3 fruit fly cellular contexts compared by ENCODE assay signal in the genomic region with DNA sequence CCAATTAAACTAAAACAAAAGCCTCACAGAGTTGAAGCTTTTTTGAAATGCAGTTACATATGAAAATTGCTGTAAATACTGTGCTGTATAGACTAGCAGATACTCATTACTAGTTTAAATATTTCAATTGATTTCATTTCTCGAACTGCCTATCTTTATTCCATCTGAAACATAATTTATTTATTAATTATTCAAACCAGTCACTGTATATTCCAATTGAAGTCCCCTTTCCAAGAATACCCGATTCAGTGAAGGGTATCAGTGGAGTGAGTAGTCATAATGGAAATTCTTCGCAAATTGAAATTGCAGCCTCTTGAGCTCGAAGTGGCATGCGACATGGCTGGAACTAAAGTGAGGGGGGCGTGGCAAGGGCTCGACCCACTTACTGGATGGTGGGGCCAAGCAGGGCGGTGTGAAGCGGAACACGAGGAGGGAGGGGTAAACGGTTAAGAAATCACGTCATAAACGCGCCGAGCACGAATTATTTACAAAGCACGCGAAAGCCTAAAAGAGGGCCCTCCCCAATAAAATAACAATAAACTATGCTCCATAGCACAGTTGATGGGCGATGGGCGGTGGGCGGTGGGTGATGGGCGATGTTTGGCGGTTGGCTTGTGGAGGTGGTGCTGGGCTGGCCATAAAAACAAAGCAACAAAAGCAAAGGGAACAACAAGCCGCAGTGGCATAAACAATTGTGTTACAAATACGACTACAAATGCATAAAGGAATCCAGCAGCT.
A peak's percentile ranks its signal among the peaks of the same experiment; 100 is the strongest.
TF ChIP-seq lines count a peak whose summit lies in the region.

No protein-coding gene starts in this region.

TF ChIP-seq in whole organism, embryonic, 481 proteins besides CTCF, POLR2A, EP300 and RAD21 (continued from another document and continues in another):
- no peak for TF ChIP-seq wek (GFP tag; optimal IDR thresholded peaks at IDR 0.05; lab: Kevin White, UChicago)
- TF ChIP-seq HLH54F (GFP tag; optimal IDR thresholded peaks at IDR 0.05; lab: Kevin White, UChicago), result no peak
- 0 out of 3 replicates have a peak, but pooled peaks have one; percentile 48 for TF ChIP-seq ci (GFP tag; IDR thresholded peaks at IDR 0.05; lab: Robert Waterston, UW)
- TF ChIP-seq CG7839 (tag; optimal IDR thresholded peaks at IDR 0.05; lab: Kevin White, UChicago), result peak; percentile 58
- TF ChIP-seq Ets97D (GFP tag; optimal IDR thresholded peaks at IDR 0.05; lab: Kevin White, UChicago), result no peak
- peak; percentile 88 for TF ChIP-seq sens (GFP tag; lab: Kevin White, UChicago)
- no peak for TF ChIP-seq CG15073 (GFP tag; optimal IDR thresholded peaks at IDR 0.05; lab: Kevin White, UChicago)
- no peak for TF ChIP-seq her (GFP tag; optimal IDR thresholded peaks at IDR 0.05; lab: Kevin White, UChicago)
- TF ChIP-seq gro (GFP tag; optimal IDR thresholded peaks at IDR 0.05; lab: Kevin White, UChicago), result peak; percentile 7
- TF ChIP-seq CG34376 (GFP tag; optimal IDR thresholded peaks at IDR 0.05; lab: Kevin White, UChicago), result no peak
- TF ChIP-seq Nf-YA (GFP tag; IDR thresholded peaks at IDR 0.05; lab: Robert Waterston, UW), result 0 out of 2 replicates have a peak, but pooled peaks have one; percentile 29
- peak; percentile 43 for TF ChIP-seq unpg (GFP tag; optimal IDR thresholded peaks at IDR 0.05; lab: Kevin White, UChicago)
- TF ChIP-seq CG2712 (tag; optimal IDR thresholded peaks at IDR 0.05; lab: Kevin White, UChicago), result peak; percentile 51
- peak; percentile 31 for TF ChIP-seq Hmr (GFP tag; optimal IDR thresholded peaks at IDR 0.05; lab: Kevin White, UChicago)
- peak in 1 of 2 experiments; percentile 47 for TF ChIP-seq dpn (GFP tag; optimal IDR thresholded peaks at IDR 0.05; lab: Kevin White, UChicago)
- no peak for TF ChIP-seq CG13296 (GFP tag; optimal IDR thresholded peaks at IDR 0.05; lab: Kevin White, UChicago)
- TF ChIP-seq CG10267 (tag; optimal IDR thresholded peaks at IDR 0.05; lab: Kevin White, UChicago), result peak; percentile 12
- TF ChIP-seq Gsc (GFP tag; IDR thresholded peaks at IDR 0.05; lab: Robert Waterston, UW), result no peak
- TF ChIP-seq Sox102F (GFP tag; optimal IDR thresholded peaks at IDR 0.05; lab: Kevin White, UChicago), result peak; percentile 70
- TF ChIP-seq Dref (GFP tag; IDR thresholded peaks at IDR 0.05; lab: Robert Waterston, UW), result 0 out of 2 replicates have a peak, but pooled peaks have one; percentile 11
- peak; percentile 56; the same call in 1 of the 2 replicates for TF ChIP-seq CG10366 (GFP tag; IDR thresholded peaks at IDR 0.05; lab: Robert Waterston, UW)
- no peak for TF ChIP-seq CG3163 (GFP tag; optimal IDR thresholded peaks at IDR 0.05; lab: Kevin White, UChicago)
- TF ChIP-seq CG17361 (GFP tag; IDR thresholded peaks at IDR 0.05; lab: Robert Waterston, UW), result peak; percentile 57; the same call in 2 of the 3 replicates
- TF ChIP-seq fd102C (GFP tag; optimal IDR thresholded peaks at IDR 0.05; lab: Kevin White, UChicago), result no peak
- TF ChIP-seq Doc3 (GFP tag; IDR thresholded peaks at IDR 0.05; lab: Robert Waterston, UW; ENCODE audit: partially characterized antibody), result no peak
- TF ChIP-seq Camta (GFP tag; optimal IDR thresholded peaks at IDR 0.05; lab: Kevin White, UChicago), result peak; percentile 1
- TF ChIP-seq CG6813 (GFP tag; optimal IDR thresholded peaks at IDR 0.05; lab: Kevin White, UChicago), result no peak
- no peak for TF ChIP-seq wor (GFP tag; IDR thresholded peaks at IDR 0.05; lab: Robert Waterston, UW)
- TF ChIP-seq CG2129 (GFP tag; IDR thresholded peaks at IDR 0.05; lab: Robert Waterston, UW; ENCODE audit: partially characterized antibody), result no peak
- no peak for TF ChIP-seq CG6254 (GFP tag; optimal IDR thresholded peaks at IDR 0.05; lab: Kevin White, UChicago)
- TF ChIP-seq fd96Cb (tag; optimal IDR thresholded peaks at IDR 0.05; lab: Kevin White, UChicago), result peak; percentile 56
- no peak for TF ChIP-seq sima (GFP tag; optimal IDR thresholded peaks at IDR 0.05; lab: Kevin White, UChicago)
- TF ChIP-seq CG31441 (GFP tag; IDR thresholded peaks at IDR 0.05; lab: Robert Waterston, UW), result peak; percentile 50; the same call in 1 of the 2 replicates
- TF ChIP-seq Rx (GFP tag; IDR thresholded peaks at IDR 0.05; lab: Robert Waterston, UW), result no peak
- TF ChIP-seq Dip2 (GFP tag; IDR thresholded peaks at IDR 0.05; lab: Robert Waterston, UW), result no peak
- peak; percentile 5 for TF ChIP-seq Chrac-16 (GFP tag; optimal IDR thresholded peaks at IDR 0.05; lab: Kevin White, UChicago)
- TF ChIP-seq CG9797 (GFP tag; optimal IDR thresholded peaks at IDR 0.05; lab: Kevin White, UChicago), result no peak
- peak; percentile 67 for TF ChIP-seq CG17359 (tag; optimal IDR thresholded peaks at IDR 0.05; lab: Kevin White, UChicago)
- TF ChIP-seq Vsx1 (GFP tag; optimal IDR thresholded peaks at IDR 0.05; lab: Kevin White, UChicago), result no peak
- TF ChIP-seq Dfd (GFP tag; optimal IDR thresholded peaks at IDR 0.05; lab: Kevin White, UChicago), result no peak

TF ChIP-seq in whole organism, prepupa, 60 proteins besides CTCF, POLR2A, EP300 and RAD21 (continued from another document):
- TF ChIP-seq CG10631 (GFP tag; optimal IDR thresholded peaks at IDR 0.05; lab: Kevin White, UChicago) (peak; percentile 48), spab (GFP tag; optimal IDR thresholded peaks at IDR 0.05; lab: Kevin White, UChicago) (no peak), esn (GFP tag; optimal IDR thresholded peaks at IDR 0.05; lab: Kevin White, UChicago) (peak; percentile 52), fd59A (GFP tag; optimal IDR thresholded peaks at IDR 0.05; lab: Kevin White, UChicago) (peak; percentile 2), vri (GFP tag; optimal IDR thresholded peaks at IDR 0.05; lab: Kevin White, UChicago) (no peak), Met (GFP tag; optimal IDR thresholded peaks at IDR 0.05; lab: Kevin White, UChicago) (peak; percentile 27), Eip78C (GFP tag; lab: Kevin White, UChicago) (peak; percentile 81), pdm3 (GFP tag; optimal IDR thresholded peaks at IDR 0.05; lab: Kevin White, UChicago) (peak; percentile 66), CG9139 (GFP tag; optimal IDR thresholded peaks at IDR 0.05; lab: Kevin White, UChicago) (no peak), cyc (GFP tag; optimal IDR thresholded peaks at IDR 0.05; lab: Kevin White, UChicago) (peak; percentile 34), CG16779 (tag; optimal IDR thresholded peaks at IDR 0.05; lab: Kevin White, UChicago) (no peak), dsx (GFP tag; optimal IDR thresholded peaks at IDR 0.05; lab: Kevin White, UChicago; ENCODE audit: poor library complexity, severe bottlenecking) (peak; percentile 22), CG8119 (GFP tag; IDR thresholded peaks at IDR 0.05; lab: Robert Waterston, UW) (peak; percentile 58), Sox14 (GFP tag; optimal IDR thresholded peaks at IDR 0.05; lab: Kevin White, UChicago) (peak; percentile 42), CG11762 (GFP tag; optimal IDR thresholded peaks at IDR 0.05; lab: Kevin White, UChicago; ENCODE audit: insufficient read depth) (no peak), topi (GFP tag; optimal IDR thresholded peaks at IDR 0.05; lab: Kevin White, UChicago) (peak; percentile 39), Ets21C (GFP tag; optimal IDR thresholded peaks at IDR 0.05; lab: Kevin White, UChicago) (no peak), eg (GFP tag; IDR thresholded peaks at IDR 0.05; lab: Robert Waterston, UW) (peak; percentile 77), CG4318 (GFP tag; optimal IDR thresholded peaks at IDR 0.05; lab: Kevin White, UChicago) (peak; percentile 18), CG6276 (GFP tag; optimal IDR thresholded peaks at IDR 0.05; lab: Kevin White, UChicago) (peak; percentile 24), Hr39 (GFP tag; optimal IDR thresholded peaks at IDR 0.05; lab: Kevin White, UChicago) (peak; percentile 53), CG10669 (GFP tag; optimal IDR thresholded peaks at IDR 0.05; lab: Kevin White, UChicago) (peak; percentile 53), achi (GFP tag; optimal IDR thresholded peaks at IDR 0.05; lab: Kevin White, UChicago) (peak; percentile 39), CG8319 (GFP tag; optimal IDR thresholded peaks at IDR 0.05; lab: Kevin White, UChicago) (peak; percentile 9), CG8632 (GFP tag; optimal IDR thresholded peaks at IDR 0.05; lab: Kevin White, UChicago) (peak; percentile 10), CG6854 (GFP tag; optimal IDR thresholded peaks at IDR 0.05; lab: Kevin White, UChicago) (no peak), Eip75B (GFP tag; optimal IDR thresholded peaks at IDR 0.05; lab: Kevin White, UChicago) (peak; percentile 44), CG32006 (GFP tag; optimal IDR thresholded peaks at IDR 0.05; lab: Kevin White, UChicago) (peak; percentile 55), Gug (GFP tag; IDR thresholded peaks at IDR 0.05; lab: Robert Waterston, UW) (peak; percentile 33; the same call in 1 of the 2 replicates), CG3032 (tag; optimal IDR thresholded peaks at IDR 0.05; lab: Kevin White, UChicago) (peak; percentile 49), CG34406 (GFP tag; optimal IDR thresholded peaks at IDR 0.05; lab: Kevin White, UChicago) (peak; percentile 16), CG11902 (GFP tag; optimal IDR thresholded peaks at IDR 0.05; lab: Kevin White, UChicago) (peak; percentile 33), Hr38 (GFP tag; optimal IDR thresholded peaks at IDR 0.05; lab: Kevin White, UChicago) (no peak), Hr4 (GFP tag; optimal IDR thresholded peaks at IDR 0.05; lab: Kevin White, UChicago) (peak; percentile 63), CG15336 (GFP tag; IDR thresholded peaks at IDR 0.05; lab: Robert Waterston, UW) (peak; percentile 57; the same call in 1 of the 2 replicates), acj6 (GFP tag; optimal IDR thresholded peaks at IDR 0.05; lab: Kevin White, UChicago) (peak; percentile 48), ss (GFP tag; optimal IDR thresholded peaks at IDR 0.05; lab: Kevin White, UChicago) (peak in 1 of 2 experiments; percentile 31), CG7368 (GFP tag; optimal IDR thresholded peaks at IDR 0.05; lab: Kevin White, UChicago) (peak; percentile 16), CG11294 (GFP tag; IDR thresholded peaks at IDR 0.05; lab: Robert Waterston, UW) (peak; percentile 20; the same call in 1 of the 2 replicates), Ets96B (tag; optimal IDR thresholded peaks at IDR 0.05; lab: Kevin White, UChicago) (peak; percentile 31)

TF ChIP-seq in whole organism, wandering third instar larva, 38 proteins besides CTCF, POLR2A, EP300 and RAD21 (continued from another document):
- TF ChIP-seq usp (GFP tag; optimal IDR thresholded peaks at IDR 0.05; lab: Kevin White, UChicago) (no peak), Abd-B (GFP tag; optimal IDR thresholded peaks at IDR 0.05; lab: Kevin White, UChicago) (no peak), CG9705 (GFP tag; optimal IDR thresholded peaks at IDR 0.05; lab: Kevin White, UChicago) (no peak), Hnf4 (GFP tag; optimal IDR thresholded peaks at IDR 0.05; lab: Kevin White, UChicago) (no peak), Myc (optimal IDR thresholded peaks at IDR 0.05; lab: Kevin White, UChicago) (no peak), sv (GFP tag; optimal IDR thresholded peaks at IDR 0.05; lab: Kevin White, UChicago) (no peak), brk (GFP tag; optimal IDR thresholded peaks at IDR 0.05; lab: Kevin White, UChicago) (no peak), Dfd (GFP tag; optimal IDR thresholded peaks at IDR 0.05; lab: Kevin White, UChicago) (no peak), foxo (GFP tag; optimal IDR thresholded peaks at IDR 0.05; lab: Kevin White, UChicago) (peak in 1 of 2 experiments; percentile 5), ey (GFP tag; optimal IDR thresholded peaks at IDR 0.05; lab: Kevin White, UChicago) (no peak), Jra (GFP tag; optimal IDR thresholded peaks at IDR 0.05; lab: Kevin White, UChicago) (no peak), Rel (GFP tag; optimal IDR thresholded peaks at IDR 0.05; lab: Kevin White, UChicago) (no peak), Rel (tag; optimal IDR thresholded peaks at IDR 0.05; lab: Kevin White, UChicago) (no peak), br (GFP tag; optimal IDR thresholded peaks at IDR 0.05; lab: Kevin White, UChicago) (no peak)
